Fruit fly (Drosophila melanogaster): ENCODE data around the gene okr.

dm6 chr2L:2986776-2987175, 5.8 kb downstream of the okr start:
- TF ChIP-seq CG6854 (GFP tag; optimal IDR thresholded peaks at IDR 0.05): no peak
- no peak for TF ChIP-seq lz (GFP tag; optimal IDR thresholded peaks at IDR 0.05)
- no peak for TF ChIP-seq Sox102F (GFP tag; optimal IDR thresholded peaks at IDR 0.05)
- TF ChIP-seq Gug (GFP tag; IDR thresholded peaks at IDR 0.05): no peak
- TF ChIP-seq CG6808 (GFP tag; optimal IDR thresholded peaks at IDR 0.05): no peak
- TF ChIP-seq CG9139 (GFP tag; optimal IDR thresholded peaks at IDR 0.05): no peak
- TF ChIP-seq CG8319 (GFP tag; optimal IDR thresholded peaks at IDR 0.05): no peak
- TF ChIP-seq pdm3 (GFP tag; optimal IDR thresholded peaks at IDR 0.05): no peak
- no peak for TF ChIP-seq Hr4 (GFP tag; optimal IDR thresholded peaks at IDR 0.05)
